Fruit fly (Drosophila melanogaster) whole organism: Measurements from ENCODE around the gene Cpr72Ec.

ENCODE experiments used
- CG8478 ChIP-seq: fragments of >200 bp; optimal IDR thresholded peaks from 2 replicates; lab custom pipeline; 2018; ENCODE audit warnings: inconsistent platforms
- Dll ChIP-seq: fragments of >200 bp; optimal IDR thresholded peaks from 2 replicates; lab custom pipeline; 2017
- EcR ChIP-seq, 2 experiments: fragments of >200 bp; optimal IDR thresholded peaks; 2 replicates each; lab custom pipeline; 2017; ENCODE audit warnings: missing biosample characterization in 2 of 2, missing genetic modification characterization in 2 of 2, missing genetic modification reagents in 2 of 2
- pan ChIP-seq: fragments of >200 bp; optimal IDR thresholded peaks from 2 replicates; lab custom pipeline; 2017
- psq ChIP-seq: fragments of >200 bp; optimal IDR thresholded peaks from 2 replicates; lab custom pipeline; 2017
- usp ChIP-seq: fragments of >200 bp; optimal IDR thresholded peaks from 2 replicates; lab custom pipeline; 2017; ENCODE audit warnings: missing biosample characterization, missing genetic modification characterization, mixed read lengths

Cpr72Ec gene

dm6 chr3L:16356171-16356765 is 10.9 kb downstream of the Cpr72Ec start:
- no peak for TF ChIP-seq pan (lab: Kevin White, UChicago)
- no peak for TF ChIP-seq EcR (GFP tag; optimal IDR thresholded peaks at IDR 0.05; lab: Kevin White, UChicago)
- TF ChIP-seq usp (GFP tag; lab: Kevin White, UChicago): no peak
- no peak for TF ChIP-seq Dll (lab: Kevin White, UChicago)
- TF ChIP-seq psq (lab: Kevin White, UChicago): no peak
- no peak for TF ChIP-seq CG8478 (lab: Kevin White, UChicago)

- TF ChIP-seq psq (lab: Kevin White, UChicago): no peak
- no peak for TF ChIP-seq Dll (lab: Kevin White, UChicago)
- TF ChIP-seq EcR (GFP tag; optimal IDR thresholded peaks at IDR 0.05; lab: Kevin White, UChicago): no peak
- TF ChIP-seq usp (GFP tag; lab: Kevin White, UChicago): no peak
- no peak for TF ChIP-seq pan (lab: Kevin White, UChicago)
- TF ChIP-seq CG8478 (lab: Kevin White, UChicago): no peak
Observed at dm6 chr3L:16354197-16354596, 12.9 kb downstream of the Cpr72Ec start, which contains the start of gene Pdh. TSS of gene Pdh (minus strand) at chr3L:16354297.

- TF ChIP-seq CG8478 (lab: Kevin White, UChicago): no peak
- no peak for TF ChIP-seq pan (lab: Kevin White, UChicago)
- TF ChIP-seq EcR (GFP tag; optimal IDR thresholded peaks at IDR 0.05; lab: Kevin White, UChicago): no peak
- no peak for TF ChIP-seq Dll (lab: Kevin White, UChicago)
- no peak for TF ChIP-seq usp (GFP tag; lab: Kevin White, UChicago)
- TF ChIP-seq psq (lab: Kevin White, UChicago): no peak
Observed at dm6 chr3L:16351770-16352429, 15.2 kb downstream of the Cpr72Ec start, which contains the start of the genes Golgin104 and Tcs3. TSS of gene Golgin104 (minus strand) at chr3L:16351951. TSS of gene Tcs3 (plus strand) at chr3L:16351991.

dm6 chr3L:16349686-16350085 is 17.5 kb downstream of the Cpr72Ec start:
- TF ChIP-seq CG8478 (lab: Kevin White, UChicago) (no peak), usp (GFP tag; lab: Kevin White, UChicago) (no peak), EcR (GFP tag; optimal IDR thresholded peaks at IDR 0.05; lab: Kevin White, UChicago) (no peak), Dll (lab: Kevin White, UChicago) (no peak), psq (lab: Kevin White, UChicago) (no peak), pan (lab: Kevin White, UChicago) (no peak)

DNA sequence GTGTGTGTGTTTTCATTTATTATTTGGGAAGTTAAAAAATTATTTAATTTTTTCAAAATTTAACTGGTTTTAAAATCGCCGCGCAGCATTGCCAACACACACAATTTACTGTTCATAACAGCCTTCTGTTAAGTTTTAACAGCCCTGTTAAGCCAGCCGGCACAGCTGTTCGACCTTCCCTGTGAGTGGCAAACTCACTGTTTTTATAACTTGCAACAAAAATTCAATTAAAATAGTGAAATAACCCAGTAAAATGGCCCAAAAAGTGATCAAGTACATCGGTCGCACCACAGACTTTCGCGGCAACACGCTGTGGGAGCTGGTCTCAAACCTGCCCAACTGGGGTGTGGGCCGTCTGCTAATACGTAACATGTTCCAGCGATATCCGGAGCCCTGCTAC is 19.2 kb downstream of the Cpr72Ec start, which contains the start of gene mRpS34:
Gene mRpS34 (plus strand): TSS at position 161 of the 400 bp plus-strand sequence.
- TF ChIP-seq usp (GFP tag; lab: Kevin White, UChicago) (no peak), Dll (lab: Kevin White, UChicago) (no peak), pan (lab: Kevin White, UChicago) (no peak), EcR (GFP tag; optimal IDR thresholded peaks at IDR 0.05; lab: Kevin White, UChicago) (no peak), psq (lab: Kevin White, UChicago) (no peak), CG8478 (lab: Kevin White, UChicago) (no peak)

DNA sequence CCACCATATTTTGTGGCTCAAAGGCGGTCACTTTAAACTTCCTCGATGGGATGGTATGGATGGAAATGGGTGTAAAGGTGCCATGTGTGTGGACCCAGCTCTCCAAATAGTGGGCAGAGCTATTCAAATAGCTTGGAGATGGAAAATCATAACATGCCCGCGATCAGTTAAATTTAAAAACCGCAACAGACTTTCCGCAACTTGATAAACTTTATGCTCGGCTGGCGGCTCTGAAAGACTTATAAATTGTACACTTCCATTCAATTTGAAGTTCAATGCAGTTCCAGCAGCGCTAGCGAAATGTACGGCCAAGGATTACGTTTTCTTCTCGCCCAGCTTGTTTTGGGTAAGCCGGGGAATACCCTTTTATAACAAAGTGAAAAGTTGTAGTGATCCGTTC is 21.1 kb downstream of the Cpr72Ec start, which contains the start of gene CG33257:
Gene CG33257 (plus strand): TSS at position 301 of the 400 bp plus-strand sequence.
- TF ChIP-seq Dll (lab: Kevin White, UChicago) (no peak), usp (GFP tag; lab: Kevin White, UChicago) (no peak), EcR (GFP tag; optimal IDR thresholded peaks at IDR 0.05; lab: Kevin White, UChicago) (no peak), pan (lab: Kevin White, UChicago) (no peak), CG8478 (lab: Kevin White, UChicago) (no peak), psq (lab: Kevin White, UChicago) (no peak)

DNA sequence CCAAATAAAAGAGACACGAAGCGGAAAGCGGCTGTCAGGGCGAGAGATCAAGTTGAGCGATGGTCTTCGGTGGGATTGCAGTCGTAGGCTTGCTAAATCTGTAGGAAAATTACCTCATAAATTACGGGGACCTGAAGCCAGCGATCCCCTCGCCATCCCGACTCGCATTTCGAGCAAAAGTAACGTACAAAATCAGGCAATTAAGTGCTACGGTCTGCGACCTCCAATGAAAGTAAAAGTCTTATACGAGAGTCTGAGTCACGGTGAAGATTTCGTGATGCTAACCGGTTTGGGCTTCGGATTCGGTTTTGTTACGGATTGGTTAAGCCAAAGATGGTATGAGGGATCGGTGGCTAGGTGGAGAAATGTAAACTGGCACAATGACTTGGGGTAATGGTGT is 27.3 kb downstream of the Cpr72Ec start:
- TF ChIP-seq pan (lab: Kevin White, UChicago) (no peak), psq (lab: Kevin White, UChicago) (no peak), EcR (GFP tag; optimal IDR thresholded peaks at IDR 0.05; lab: Kevin White, UChicago) (no peak), CG8478 (lab: Kevin White, UChicago) (no peak), Dll (lab: Kevin White, UChicago) (no peak), usp (GFP tag; lab: Kevin White, UChicago) (no peak)

- no peak for TF ChIP-seq usp (GFP tag; lab: Kevin White, UChicago)
Observed at dm6 chr3L:16339463-16339862, 27.7 kb downstream of the Cpr72Ec start.

dm6 chr3L:16338703-16339102 is 28.4 kb downstream of the Cpr72Ec start, which contains the start of gene CG4998:
TSS of gene CG4998 (plus strand) at chr3L:16339003.
- no peak for TF ChIP-seq usp (GFP tag; lab: Kevin White, UChicago)
- TF ChIP-seq EcR (GFP tag; optimal IDR thresholded peaks at IDR 0.05; lab: Kevin White, UChicago): no peak
- no peak for TF ChIP-seq Dll (lab: Kevin White, UChicago)
- no peak for TF ChIP-seq pan (lab: Kevin White, UChicago)
- no peak for TF ChIP-seq psq (lab: Kevin White, UChicago)
- no peak for TF ChIP-seq CG8478 (lab: Kevin White, UChicago)

DNA sequence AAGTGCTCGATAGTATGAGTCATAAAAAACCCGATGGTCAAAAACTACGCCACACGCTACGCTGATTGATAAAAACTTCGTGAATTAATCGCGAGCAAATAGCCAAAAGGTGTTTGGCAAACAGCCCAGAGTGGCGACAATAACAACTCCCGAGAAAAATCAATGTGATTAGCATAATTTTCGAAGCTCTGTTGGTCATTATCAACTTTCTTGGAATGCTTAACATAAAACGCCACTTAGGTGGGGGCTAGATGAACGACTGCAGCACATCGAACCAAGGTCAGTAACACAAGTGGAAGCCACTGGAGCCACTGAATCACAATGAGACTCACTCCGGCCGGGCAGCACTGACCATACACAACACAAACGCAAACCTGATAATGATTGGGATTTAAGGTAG is 29.4 kb downstream of the Cpr72Ec start:
- TF ChIP-seq psq (lab: Kevin White, UChicago): no peak
- TF ChIP-seq EcR (GFP tag; optimal IDR thresholded peaks at IDR 0.05; lab: Kevin White, UChicago): no peak
- TF ChIP-seq CG8478 (lab: Kevin White, UChicago): no peak
- no peak for TF ChIP-seq pan (lab: Kevin White, UChicago)
- TF ChIP-seq usp (GFP tag; lab: Kevin White, UChicago): no peak
- no peak for TF ChIP-seq Dll (lab: Kevin White, UChicago)

DNA sequence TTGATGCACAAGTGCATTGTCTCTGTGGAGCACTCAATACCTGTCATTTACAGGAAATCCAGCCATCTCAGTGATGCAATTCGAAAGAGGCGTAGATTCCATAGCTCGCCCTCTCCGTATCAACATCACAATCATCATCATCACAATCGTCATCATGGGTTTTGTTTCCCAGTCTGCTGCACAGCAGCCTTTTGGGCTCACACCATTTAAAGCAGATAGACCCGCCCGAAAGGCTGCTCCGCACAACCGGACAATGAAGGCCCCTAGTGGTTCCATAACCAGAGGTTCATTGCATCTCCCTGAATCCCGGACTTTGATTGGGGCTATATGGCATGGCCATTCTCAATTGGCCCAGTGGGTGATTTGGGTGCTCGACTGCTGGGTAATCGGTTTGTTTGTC is 32.3 kb downstream of the Cpr72Ec start:
- TF ChIP-seq EcR (GFP tag; optimal IDR thresholded peaks at IDR 0.05; lab: Kevin White, UChicago): no peak
- no peak for TF ChIP-seq usp (GFP tag; lab: Kevin White, UChicago)
- no peak for TF ChIP-seq psq (lab: Kevin White, UChicago)
- TF ChIP-seq CG8478 (lab: Kevin White, UChicago): no peak
- no peak for TF ChIP-seq pan (lab: Kevin White, UChicago)
- no peak for TF ChIP-seq Dll (lab: Kevin White, UChicago)
